Worm (Caenorhabditis elegans): ENCODE measurements around the gene H03A11.2.

DNA sequence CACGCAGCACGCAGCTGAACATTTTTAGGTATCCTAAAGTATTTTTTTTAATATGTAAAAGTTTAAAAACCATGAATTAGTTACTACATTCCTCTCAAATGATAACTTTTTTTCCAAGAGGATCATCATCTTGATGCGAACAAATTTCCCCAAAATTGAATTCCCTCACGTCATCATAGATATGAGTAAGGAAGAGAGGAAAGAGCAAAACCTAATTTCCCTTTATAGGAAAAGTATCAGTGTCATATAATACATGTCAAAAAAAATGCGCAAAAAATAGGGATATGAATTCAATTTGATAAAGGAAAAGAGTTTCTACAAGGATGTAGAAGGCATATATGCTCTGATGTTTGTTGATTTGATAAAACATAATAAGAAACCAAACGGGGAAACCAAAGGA is 30.3 kb downstream of the H03A11.2 start:
- no peak for TF ChIP-seq sea-2 (GFP tag; IDR thresholded peaks at IDR 0.05)
- no peak for TF ChIP-seq lir-1 (GFP tag; conservative IDR thresholded peaks at IDR 0.05)
- no peak for TF ChIP-seq T26A5.8 (tag; optimal IDR thresholded peaks at IDR 0.05)
- TF ChIP-seq lin-35 (GFP tag; optimal IDR thresholded peaks at IDR 0.05), result no peak
- TF ChIP-seq lin-26 (GFP tag; IDR thresholded peaks at IDR 0.05), result no peak
- TF ChIP-seq C06A6.2 (GFP tag; conservative IDR thresholded peaks at IDR 0.05), result no peak
- no peak for TF ChIP-seq hlh-26 (GFP tag; conservative IDR thresholded peaks at IDR 0.05)
- TF ChIP-seq nhr-27 (tag; optimal IDR thresholded peaks at IDR 0.05), result no peak
- TF ChIP-seq F22D6.2 (tag; optimal IDR thresholded peaks at IDR 0.05), result no peak
- no peak for TF ChIP-seq lin-40 (tag; optimal IDR thresholded peaks at IDR 0.05)
- TF ChIP-seq Y56A3A.18 (GFP tag; IDR thresholded peaks at IDR 0.05), result no peak
- no peak for TF ChIP-seq ama-1 (optimal IDR thresholded peaks at IDR 0.05)
- TF ChIP-seq ama-1 (GFP tag; optimal IDR thresholded peaks at IDR 0.05), result no peak
- TF ChIP-seq attf-6 (GFP tag; IDR thresholded peaks at IDR 0.05), result no peak

All from whole organism, young adult.